Fruit fly (Drosophila melanogaster) whole organism, embryonic: ENCODE data around the gene CstF64.

Experiments
- CG15514 ChIP-seq: fragments of 200-800 bp; sonication (Bioruptor generic); optimal IDR thresholded peaks from 3 replicates; lab custom pipeline; 2017; ENCODE audit warnings: missing biosample characterization, missing genetic modification characterization, mild to moderate bottlenecking, moderate library complexity, missing genetic modification reagents
- CG17612 ChIP-seq: fragments of 200-800 bp; sonication (Bioruptor generic); IDR thresholded peaks from 2 replicates; pipeline ENCODE4 v1.3.6; 2022; ENCODE audit warnings: missing biosample characterization, missing genetic modification characterization
- Side ChIP-seq: fragments of 200-800 bp; sonication (Bioruptor generic); optimal IDR thresholded peaks from 2 replicates; lab custom pipeline; 2016; ENCODE audit warnings: missing biosample characterization, missing genetic modification characterization
- oc ChIP-seq: fragments of 200-800 bp; sonication (Bioruptor generic); optimal IDR thresholded peaks from 2 replicates; lab custom pipeline; 2018; ENCODE audit warnings: missing biosample characterization, mild to moderate bottlenecking, missing genetic modification characterization, moderate library complexity

dm6 chr3R:18705150-18705549, 45.7 kb downstream of the CstF64 start, which contains the start of the genes ChAT and VAChT:
- TF ChIP-seq oc (tag; lab: Kevin White, UChicago) (no peak), Side (GFP tag; lab: Kevin White, UChicago) (no peak), CG15514 (GFP tag; lab: Kevin White, UChicago) (no peak), CG17612 (no peak)
